Worm (Caenorhabditis elegans) whole organism, L4 larva: ENCODE results near the gene C49H3.12.
A peak's percentile ranks its signal among the peaks of the same experiment; 100 is the strongest.

Source experiments
- D1046.2 ChIP-seq: fragments of 200-800 bp; sonication (Bioruptor generic); IDR thresholded peaks from 2 replicates; pipeline ENCODE4 v1.3.6; 2022; ENCODE audit warnings: missing genetic modification characterization, missing compliant biosample characterization
- F26F4.8 ChIP-seq: fragments of 200-800 bp; sonication (Bioruptor generic); conservative IDR thresholded peaks from 2 replicates; pipeline ENCODE4 v1.3.6; 2022; ENCODE audit warnings: missing genetic modification characterization, missing compliant biosample characterization
- T20F7.1 ChIP-seq: fragments of 200-800 bp; sonication (Bioruptor generic); optimal IDR thresholded peaks from 2 replicates; lab custom pipeline; 2018; ENCODE audit warnings: mild to moderate bottlenecking, missing genetic modification characterization, missing compliant biosample characterization
- T26A8.4 ChIP-seq: fragments of 200-800 bp; sonication (Bioruptor generic); IDR thresholded peaks from 2 replicates; pipeline ENCODE4 v1.3.6; 2022; ENCODE audit warnings: missing genetic modification characterization, missing compliant biosample characterization
- ZK546.5 ChIP-seq, 2 experiments: sonication (generic microtip); optimal IDR thresholded peaks; 2 replicates each; lab custom pipeline; 2017; ENCODE audit warnings: missing biosample characterization in 2 of 2, missing genetic modification characterization in 2 of 2
- attf-4 ChIP-seq: sonication (generic microtip); optimal IDR thresholded peaks from 3 replicates; lab custom pipeline; 2017; ENCODE audit warnings: missing biosample characterization, missing genetic modification characterization
- ceh-28 ChIP-seq: fragments of 150-350 bp; optimal IDR thresholded peaks from 2 replicates; lab custom pipeline; 2014; ENCODE audit warnings: missing biosample characterization, missing genetic modification reagents, missing genetic modification characterization
- ceh-44 ChIP-seq: fragments of 200-800 bp; sonication (Bioruptor generic); IDR thresholded peaks from 2 replicates; pipeline ENCODE4 v1.3.6; 2022; ENCODE audit warnings: missing genetic modification reagents, missing genetic modification characterization, missing compliant biosample characterization
- ceh-62 ChIP-seq: sonication (generic microtip); optimal IDR thresholded peaks from 2 replicates; lab custom pipeline; 2017; ENCODE audit warnings: missing biosample characterization, missing genetic modification characterization
- ctbp-1 ChIP-seq: fragments of 200-800 bp; sonication (Bioruptor generic); IDR thresholded peaks from 2 replicates; pipeline ENCODE4 v1.3.6; 2022; ENCODE audit warnings: missing genetic modification reagents, missing genetic modification characterization, missing compliant biosample characterization
- daf-19 ChIP-seq: fragments of 200-800 bp; sonication (Bioruptor generic); conservative IDR thresholded peaks from 2 replicates; pipeline ENCODE4 v1.3.6; 2022; ENCODE audit warnings: missing genetic modification characterization, missing compliant biosample characterization
- dmd-6 ChIP-seq: fragments of 200-800 bp; sonication (Bioruptor generic); IDR thresholded peaks from 2 replicates; pipeline ENCODE4 v1.3.6; 2022; ENCODE audit warnings: missing genetic modification reagents, missing genetic modification characterization, missing compliant biosample characterization
- dve-1 ChIP-seq: sonication (generic microtip); optimal IDR thresholded peaks from 2 replicates; lab custom pipeline; 2017; ENCODE audit warnings: antibody characterized with exemption, mild to moderate bottlenecking, missing genetic modification characterization, missing compliant biosample characterization; ENCODE audit not compliant: insufficient read depth
- fkh-10 ChIP-seq: fragments of 150-350 bp; optimal IDR thresholded peaks from 2 replicates; lab custom pipeline; 2014; ENCODE audit warnings: missing biosample characterization, missing genetic modification reagents, missing genetic modification characterization
- hif-1 ChIP-seq, 2 experiments: sonication (generic microtip); optimal IDR thresholded peaks; 2 replicates each; lab custom pipeline; 2016 to 2017; ENCODE audit warnings: missing compliant biosample characterization in 2 of 2, missing genetic modification characterization in 2 of 2, missing genetic modification reagents in 2 of 2, missing genotype in 2 of 2, mild to moderate bottlenecking in 1 of 2
- hlh-11 ChIP-seq: fragments of 200-800 bp; sonication (Bioruptor generic); optimal IDR thresholded peaks from 2 replicates; lab custom pipeline; 2018; ENCODE audit warnings: mild to moderate bottlenecking, missing genetic modification characterization, missing compliant biosample characterization
- hlh-30 ChIP-seq: sonication (generic microtip); optimal IDR thresholded peaks from 2 replicates; lab custom pipeline; 2017; ENCODE audit warnings: antibody characterized with exemption, mild to moderate bottlenecking, missing genetic modification characterization, missing compliant biosample characterization; ENCODE audit not compliant: insufficient read depth
- hmg-1.1 ChIP-seq: fragments of 200-800 bp; sonication (Bioruptor generic); IDR thresholded peaks from 2 replicates; pipeline ENCODE4 v1.3.6; 2022; ENCODE audit warnings: missing genetic modification reagents, missing genetic modification characterization, missing compliant biosample characterization
- jun-1 ChIP-seq: fragments of 150-350 bp; optimal IDR thresholded peaks from 2 replicates; lab custom pipeline; 2014; ENCODE audit warnings: missing biosample characterization, missing genetic modification reagents, missing genetic modification characterization
- lim-7 ChIP-seq: fragments of 200-800 bp; sonication (Bioruptor generic); IDR thresholded peaks from 2 replicates; pipeline ENCODE4 v1.3.6; 2022; ENCODE audit warnings: missing genetic modification characterization, missing compliant biosample characterization
- lin-13 ChIP-seq: fragments of 150-350 bp; optimal IDR thresholded peaks from 2 replicates; lab custom pipeline; 2014; ENCODE audit warnings: missing biosample characterization, missing genetic modification reagents, missing genetic modification characterization
- lin-38 ChIP-seq: fragments of 200-800 bp; sonication (Bioruptor generic); IDR thresholded peaks from 2 replicates; pipeline ENCODE4 v1.3.6; 2022; ENCODE audit warnings: missing genetic modification reagents, missing genetic modification characterization, missing compliant biosample characterization
- lsy-2 ChIP-seq, 2 experiments: fragments of 150-350 bp in 1 of 2; sonication (generic microtip) in 1 of 2; optimal IDR thresholded peaks; 2 replicates each; lab custom pipeline; 2014 to 2017; ENCODE audit warnings: missing biosample characterization in 2 of 2, missing genetic modification characterization in 2 of 2
- madf-5 ChIP-seq, 2 experiments: fragments of 200-800 bp; sonication (Bioruptor generic); IDR thresholded peaks; 2 replicates each; pipeline ENCODE4 v1.3.6; 2022; ENCODE audit warnings: missing compliant biosample characterization in 2 of 2, missing genetic modification characterization in 2 of 2
- mdt-29 ChIP-seq: fragments of 200-800 bp; sonication (Bioruptor generic); IDR thresholded peaks from 2 replicates; pipeline ENCODE4 v1.3.6; 2022; ENCODE audit warnings: missing genetic modification reagents, missing genetic modification characterization, missing compliant biosample characterization
- mep-1 ChIP-seq: fragments of 150-350 bp; sonication (generic microtip); optimal IDR thresholded peaks from 3 replicates; lab custom pipeline; 2014; ENCODE audit warnings: missing biosample characterization, missing genetic modification characterization
- mes-2 ChIP-seq: sonication (generic microtip); optimal IDR thresholded peaks from 2 replicates; lab custom pipeline; 2016; ENCODE audit warnings: missing genotype, mild to moderate bottlenecking, missing genetic modification characterization, missing compliant biosample characterization; ENCODE audit not compliant: poor library complexity, severe bottlenecking
- mxl-3 ChIP-seq: fragments of 200-800 bp; sonication (Bioruptor generic); optimal IDR thresholded peaks from 2 replicates; lab custom pipeline; 2018; ENCODE audit warnings: mild to moderate bottlenecking, missing genetic modification characterization, missing compliant biosample characterization
- nhr-10 ChIP-seq: fragments of 150-350 bp; optimal IDR thresholded peaks from 2 replicates; lab custom pipeline; 2014; ENCODE audit warnings: missing biosample characterization, missing genetic modification characterization
- nhr-111 ChIP-seq: fragments of 200-800 bp; sonication (Bioruptor generic); optimal IDR thresholded peaks from 2 replicates; lab custom pipeline; 2018; ENCODE audit warnings: mild to moderate bottlenecking, missing genetic modification characterization, missing compliant biosample characterization
- nhr-6 ChIP-seq: fragments of 150-350 bp; optimal IDR thresholded peaks from 2 replicates; lab custom pipeline; 2014; ENCODE audit warnings: missing biosample characterization, missing genetic modification characterization
- nhr-77 ChIP-seq: fragments of 150-350 bp; optimal IDR thresholded peaks from 2 replicates; lab custom pipeline; 2014; ENCODE audit warnings: missing biosample characterization, missing genetic modification characterization
- rbr-2 ChIP-seq: sonication (generic microtip); optimal IDR thresholded peaks from 2 replicates; lab custom pipeline; 2016; ENCODE audit warnings: missing genotype, missing genetic modification characterization, missing compliant biosample characterization
- set-16 ChIP-seq: fragments of 200-800 bp; sonication (Bioruptor generic); IDR thresholded peaks from 2 replicates; pipeline ENCODE4 v1.3.6; 2022; ENCODE audit warnings: missing genetic modification reagents, missing genetic modification characterization, missing compliant biosample characterization
- snpc-1.2 ChIP-seq: fragments of 200-800 bp; sonication (Bioruptor generic); IDR thresholded peaks from 2 replicates; pipeline ENCODE4 v1.3.6; 2022; ENCODE audit warnings: missing genetic modification reagents, missing genetic modification characterization, missing compliant biosample characterization
- spr-3 ChIP-seq: fragments of 200-800 bp; sonication (Bioruptor generic); optimal IDR thresholded peaks from 2 replicates; lab custom pipeline; 2018; ENCODE audit warnings: mild to moderate bottlenecking, missing genetic modification characterization, missing compliant biosample characterization
- tag-97 ChIP-seq: fragments of 200-800 bp; sonication (Bioruptor generic); IDR thresholded peaks from 2 replicates; pipeline ENCODE4 v1.3.6; 2022; ENCODE audit warnings: missing genetic modification characterization, missing compliant biosample characterization
- vab-7 ChIP-seq: fragments of 200-800 bp; sonication (Bioruptor generic); IDR thresholded peaks from 2 replicates; pipeline ENCODE4 v1.3.6; 2022; ENCODE audit warnings: missing genetic modification reagents, missing genetic modification characterization, missing compliant biosample characterization
- zip-11 ChIP-seq: fragments of 200-800 bp; sonication (Bioruptor generic); IDR thresholded peaks from 2 replicates; pipeline ENCODE4 v1.3.6; 2022; ENCODE audit warnings: missing genetic modification characterization, missing compliant biosample characterization
- zip-2 ChIP-seq: fragments of 150-350 bp; optimal IDR thresholded peaks from 2 replicates; lab custom pipeline; 2014; ENCODE audit warnings: missing biosample characterization, missing genetic modification characterization
- ztf-11 ChIP-seq: fragments of 150-350 bp; optimal IDR thresholded peaks from 2 replicates; lab custom pipeline; 2014; ENCODE audit warnings: missing biosample characterization, missing genetic modification characterization
- ztf-7 ChIP-seq: fragments of 150-350 bp; optimal IDR thresholded peaks from 2 replicates; lab custom pipeline; 2014; ENCODE audit warnings: missing biosample characterization, missing genetic modification characterization

Gene C49H3.12

DNA sequence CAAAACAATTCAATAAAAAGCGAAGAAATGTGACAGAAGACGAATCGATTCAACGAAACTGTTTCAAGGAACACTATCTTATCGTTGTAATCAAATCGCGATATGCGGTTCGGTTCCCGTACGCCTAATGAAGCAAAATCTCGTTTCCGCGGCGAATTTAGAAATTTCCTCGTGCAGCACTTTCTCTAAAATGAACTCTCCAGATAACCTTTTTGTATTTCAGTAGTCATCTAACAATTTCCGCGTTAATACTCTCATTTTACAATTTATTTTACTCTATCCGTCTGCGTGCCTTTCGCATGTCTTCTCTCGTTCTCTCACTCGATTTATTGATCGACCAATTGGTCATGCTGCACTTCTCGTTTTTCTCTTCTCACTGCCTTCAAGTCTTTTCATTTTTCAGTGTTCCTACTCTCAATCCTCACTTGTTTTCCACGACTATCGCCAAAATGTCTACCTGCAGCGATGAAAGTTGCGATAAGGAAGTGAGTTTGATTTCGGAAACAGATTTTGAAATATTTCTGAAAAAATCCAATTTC is 16.9 kb downstream of the C49H3.12 start, which contains the start of the genes npp-27 and ntl-4 (continued):
- TF ChIP-seq lsy-2 (tag; optimal IDR thresholded peaks at IDR 0.05; lab: Kevin White, UChicago) (peak in 1 of 2 experiments; percentile 60), nhr-77 (no peak), nhr-6 (no peak), hlh-30 (tag; lab: Kevin White, UChicago) (peak; percentile 75), ceh-28 (tag; lab: Kevin White, UChicago) (no peak), dve-1 (tag; lab: Kevin White, UChicago) (peak; percentile 3), ztf-11 (tag; lab: Kevin White, UChicago) (no peak), mes-2 (tag; lab: Kevin White, UChicago) (peak; percentile 8), ceh-62 (tag; lab: Kevin White, UChicago) (no peak), mxl-3 (GFP tag; lab: Kevin White, UChicago) (peak; percentile 40), jun-1 (tag; lab: Kevin White, UChicago) (no peak), mep-1 (tag; lab: Kevin White, UChicago) (peak; percentile 4), dmd-6 (GFP tag; lab: Robert Waterston, UW) (0 out of 2 replicates have a peak, but pooled peaks have one; percentile 5), T26A8.4 (peak; percentile 11; the same call in 1 of the 2 replicates)

- no peak for TF ChIP-seq daf-19 (GFP tag; lab: Robert Waterston, UW)
- peak; percentile 2 for TF ChIP-seq dve-1 (tag; lab: Kevin White, UChicago)
- peak in 1 of 2 experiments; percentile 52 for TF ChIP-seq lsy-2 (tag; optimal IDR thresholded peaks at IDR 0.05; lab: Kevin White, UChicago)
- no peak for TF ChIP-seq ceh-44
- TF ChIP-seq rbr-2 (tag; lab: Kevin White, UChicago), result peak; percentile 21
- no peak for TF ChIP-seq lim-7
- no peak for TF ChIP-seq zip-11 (GFP tag; lab: Robert Waterston, UW)
- TF ChIP-seq ztf-7, result no peak
- 0 out of 2 replicates have a peak, but pooled peaks have one; percentile 28 for TF ChIP-seq snpc-1.2 (GFP tag; lab: Robert Waterston, UW)
- no peak for TF ChIP-seq ZK546.5 (tag; optimal IDR thresholded peaks at IDR 0.05; lab: Kevin White, UChicago)
- peak; percentile 14 for TF ChIP-seq T20F7.1 (GFP tag; lab: Kevin White, UChicago)
- peak; percentile 21; the same call in 1 of the 2 replicates for TF ChIP-seq set-16 (GFP tag; lab: Robert Waterston, UW)
- peak; percentile 45 for TF ChIP-seq mes-2 (tag; lab: Kevin White, UChicago)
- no peak for TF ChIP-seq fkh-10 (GFP tag; lab: Kevin White, UChicago)
- TF ChIP-seq vab-7 (GFP tag; lab: Robert Waterston, UW), result 0 out of 2 replicates have a peak, but pooled peaks have one; percentile 14
- TF ChIP-seq mep-1 (tag; lab: Kevin White, UChicago), result peak; percentile 31
- no peak for TF ChIP-seq nhr-77
- 0 out of 2 replicates have a peak, but pooled peaks have one; percentile 33 for TF ChIP-seq hmg-1.1 (GFP tag; lab: Robert Waterston, UW)
- no peak for TF ChIP-seq hlh-11 (tag; lab: Kevin White, UChicago)
- TF ChIP-seq lin-38 (GFP tag; lab: Robert Waterston, UW), result peak; percentile 16; the same call in 1 of the 2 replicates
- TF ChIP-seq hlh-30 (tag; lab: Kevin White, UChicago), result peak; percentile 64
These were observed 17.5 kb downstream of the C49H3.12 start for ce11 chrIV:7909455-7910141.

- TF ChIP-seq lin-13 (GFP tag; lab: Kevin White, UChicago) (no peak), mxl-3 (GFP tag; lab: Kevin White, UChicago) (no peak), nhr-111 (GFP tag; lab: Kevin White, UChicago) (no peak), mdt-29 (GFP tag; lab: Robert Waterston, UW) (no peak), zip-2 (tag; lab: Kevin White, UChicago) (no peak), hif-1 (tag; optimal IDR thresholded peaks at IDR 0.05; lab: Kevin White, UChicago) (no peak), F26F4.8 (GFP tag; lab: Robert Waterston, UW) (no peak), nhr-6 (no peak), D1046.2 (GFP tag; lab: Robert Waterston, UW) (no peak), spr-3 (GFP tag; lab: Kevin White, UChicago) (no peak), attf-4 (tag; lab: Kevin White, UChicago) (no peak), nhr-10 (tag; lab: Kevin White, UChicago) (no peak), madf-5 (GFP tag; IDR thresholded peaks at IDR 0.05; lab: Robert Waterston, UW) (no peak), ctbp-1 (GFP tag; lab: Robert Waterston, UW) (no peak), tag-97 (no peak)
These were observed 20.5 kb downstream of the C49H3.12 start for ce11 chrIV:7906643-7907042.
